Worm (Caenorhabditis elegans) whole organism, midembryonic: ENCODE results near the gene got-2.2.

Experiments
- T22C8.4 ChIP-seq: fragments of 200-800 bp; sonication (Bioruptor generic); IDR thresholded peaks from 2 replicates; pipeline ENCODE4 v1.3.6; 2022; ENCODE audit warnings: missing genetic modification characterization, missing compliant biosample characterization
- cog-1 ChIP-seq: sonication (generic microtip); optimal IDR thresholded peaks from 2 replicates; lab custom pipeline; 2016; ENCODE audit warnings: missing genetic modification characterization, missing compliant biosample characterization
- flt-1 ChIP-seq: fragments of 200-800 bp; sonication (Bioruptor generic); IDR thresholded peaks from 2 replicates; pipeline ENCODE4 v1.3.6; 2022; ENCODE audit warnings: missing genetic modification characterization, missing compliant biosample characterization
- klf-2 ChIP-seq: fragments of 200-800 bp; sonication (Bioruptor generic); conservative IDR thresholded peaks from 2 replicates; pipeline ENCODE4 v1.3.6; 2022; ENCODE audit warnings: missing genetic modification reagents, missing genetic modification characterization, missing compliant biosample characterization
- med-1 ChIP-seq: sonication (generic microtip); optimal IDR thresholded peaks from 2 replicates; lab custom pipeline; 2017; ENCODE audit warnings: missing genetic modification characterization, mild to moderate bottlenecking, missing compliant biosample characterization, antibody characterized with exemption, missing genetic modification reagents; ENCODE audit not compliant: insufficient read depth
- ref-1 ChIP-seq: fragments of 200-800 bp; sonication (Bioruptor generic); conservative IDR thresholded peaks from 2 replicates; pipeline ENCODE4 v1.3.6; 2022; ENCODE audit warnings: missing genetic modification reagents, missing genetic modification characterization, missing compliant biosample characterization
- tab-1 ChIP-seq: fragments of 200-800 bp; sonication (Bioruptor generic); IDR thresholded peaks from 2 replicates; pipeline ENCODE4 v1.3.6; 2022; ENCODE audit warnings: missing genetic modification characterization, missing compliant biosample characterization
- ztf-23 ChIP-seq: fragments of 200-800 bp; sonication (Bioruptor generic); IDR thresholded peaks from 2 replicates; pipeline ENCODE4 v1.3.6; 2022; ENCODE audit warnings: missing genetic modification reagents, missing genetic modification characterization, missing compliant biosample characterization
- ztf-29 ChIP-seq: fragments of 200-800 bp; sonication (Bioruptor generic); IDR thresholded peaks from 2 replicates; pipeline ENCODE4 v1.3.6; 2022; ENCODE audit warnings: missing genetic modification reagents, missing genetic modification characterization, missing compliant biosample characterization

The got-2.2 gene

DNA sequence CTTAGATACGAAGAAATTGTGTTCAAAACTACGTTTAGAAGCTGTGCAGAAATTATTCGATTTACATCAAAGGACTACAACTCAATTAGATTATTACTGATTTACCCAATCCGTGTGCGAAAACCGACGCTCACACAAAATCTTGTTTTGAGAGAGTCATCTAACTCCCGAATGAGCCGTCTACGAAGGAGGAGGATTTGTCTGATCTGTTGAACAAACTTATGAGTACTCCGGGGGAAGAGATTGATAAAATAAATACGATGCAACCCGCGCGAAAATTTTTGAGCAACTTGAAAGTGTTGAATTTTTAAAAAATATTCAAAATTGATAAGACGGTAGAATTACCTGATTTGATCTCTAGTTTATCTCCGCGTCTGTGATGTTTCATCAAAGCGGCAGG, 10.5 kb downstream of the got-2.2 start:
- TF ChIP-seq ztf-29 (GFP tag; lab: Robert Waterston, UW) = no peak
- 0 out of 2 replicates have a peak, but pooled peaks have one; percentile 18 for TF ChIP-seq tab-1 (GFP tag; lab: Robert Waterston, UW)

DNA sequence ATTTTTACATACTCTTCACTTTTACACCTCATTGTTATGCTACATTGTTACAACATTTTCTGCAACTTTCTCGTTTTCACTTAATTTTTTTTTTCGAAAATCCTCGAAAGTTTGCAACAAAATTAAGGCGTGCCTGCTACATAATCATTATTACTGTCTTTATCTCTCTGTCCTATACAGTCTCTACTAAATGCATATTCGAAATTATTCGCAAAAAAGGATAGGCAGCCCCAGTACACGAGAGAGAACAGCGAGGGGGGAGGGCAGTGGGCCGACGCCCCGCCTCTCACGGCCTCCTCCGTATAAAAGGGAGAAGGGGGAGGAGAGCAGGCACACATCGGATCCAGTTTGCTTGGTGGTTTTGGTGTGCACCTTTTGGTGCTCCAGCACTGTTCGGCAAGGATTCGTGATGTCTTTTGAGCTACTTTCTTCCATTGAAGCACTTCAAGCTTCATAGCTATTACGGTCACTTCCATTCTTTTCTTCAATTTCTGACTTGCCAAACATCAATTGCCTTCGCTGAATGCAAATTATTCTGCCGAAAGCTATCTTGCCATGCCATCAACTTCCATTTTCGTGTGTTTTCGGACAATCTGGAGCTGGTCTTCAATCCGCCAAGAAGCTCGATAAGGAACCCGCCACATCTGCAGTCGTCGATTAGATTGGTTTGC, 11.3 kb downstream of the got-2.2 start:
- TF ChIP-seq flt-1 (GFP tag; lab: Robert Waterston, UW) (peak; percentile 36; the same call in 1 of the 2 replicates), med-1 (GFP tag; lab: Kevin White, UChicago) (no peak), cog-1 (peak; percentile 10)

DNA sequence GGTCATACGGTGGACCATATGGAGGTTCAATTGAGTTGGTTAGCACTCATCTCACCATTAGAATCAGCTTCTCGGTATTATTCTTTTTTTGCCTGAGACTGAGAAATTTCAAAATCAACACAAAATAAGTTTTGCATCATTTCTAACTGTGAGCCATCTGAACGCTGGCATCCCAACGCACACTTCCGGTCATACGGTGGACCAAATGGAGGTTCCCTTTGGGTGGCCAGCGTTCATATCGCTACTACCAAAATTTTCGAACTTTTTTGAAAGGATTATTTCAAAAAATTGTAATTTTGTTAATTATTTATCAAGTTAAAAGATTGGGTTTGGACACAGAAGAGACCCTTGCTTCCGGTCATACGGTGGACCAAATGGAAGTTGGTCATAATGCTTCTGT, 12.0 kb downstream of the got-2.2 start:
- TF ChIP-seq ztf-23 (GFP tag; lab: Robert Waterston, UW) (no peak), klf-2 (GFP tag; lab: Robert Waterston, UW) (no peak), cog-1 (no peak)

DNA sequence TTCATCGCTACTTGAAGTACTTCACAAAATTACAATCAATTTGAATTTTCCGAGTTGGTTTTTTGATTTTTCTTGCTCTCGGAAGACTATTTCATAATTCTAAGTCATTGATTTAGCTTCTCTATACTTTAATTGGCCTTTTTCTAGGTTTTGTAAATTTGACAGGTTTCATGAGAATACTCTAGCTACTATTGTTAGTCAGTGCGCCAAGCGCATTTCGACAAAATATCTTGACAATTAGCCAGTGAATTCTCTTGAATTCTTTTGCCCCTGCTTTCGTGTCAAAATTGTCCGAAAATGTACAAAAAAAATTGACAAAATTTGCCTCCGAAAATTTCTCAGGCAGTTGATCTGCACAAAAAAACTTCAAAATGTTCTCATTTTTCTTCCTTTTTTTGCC, 12.4 kb downstream of the got-2.2 start:
- TF ChIP-seq cog-1 (no peak), ztf-29 (GFP tag; lab: Robert Waterston, UW) (no peak), ztf-23 (GFP tag; lab: Robert Waterston, UW) (no peak), med-1 (GFP tag; lab: Kevin White, UChicago) (no peak), T22C8.4 (GFP tag; lab: Robert Waterston, UW) (no peak), ref-1 (GFP tag; lab: Robert Waterston, UW) (no peak), flt-1 (GFP tag; lab: Robert Waterston, UW) (no peak; the same call in 1 of the 2 replicates), klf-2 (GFP tag; lab: Robert Waterston, UW) (no peak), tab-1 (GFP tag; lab: Robert Waterston, UW) (no peak)

DNA sequence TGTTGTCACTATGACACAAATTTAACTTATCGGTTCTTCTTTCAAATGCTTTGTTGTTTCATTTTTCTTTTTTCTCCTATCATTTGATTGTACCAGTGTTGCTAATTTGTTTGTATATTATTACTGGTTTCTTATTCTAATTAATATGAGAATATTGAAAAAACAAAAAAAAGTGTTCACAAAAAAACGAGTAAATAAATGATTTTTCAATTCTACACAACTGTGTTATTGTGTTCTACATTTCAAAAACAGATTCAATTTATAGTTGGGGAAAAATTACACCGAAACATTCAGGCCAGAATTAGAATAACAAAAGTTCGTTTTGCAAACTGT, 12.7 kb downstream of the got-2.2 start:
- no peak for TF ChIP-seq med-1 (GFP tag; lab: Kevin White, UChicago)
- no peak for TF ChIP-seq ref-1 (GFP tag; lab: Robert Waterston, UW)
- no peak for TF ChIP-seq ztf-29 (GFP tag; lab: Robert Waterston, UW)
- no peak for TF ChIP-seq cog-1
- no peak for TF ChIP-seq klf-2 (GFP tag; lab: Robert Waterston, UW)

DNA sequence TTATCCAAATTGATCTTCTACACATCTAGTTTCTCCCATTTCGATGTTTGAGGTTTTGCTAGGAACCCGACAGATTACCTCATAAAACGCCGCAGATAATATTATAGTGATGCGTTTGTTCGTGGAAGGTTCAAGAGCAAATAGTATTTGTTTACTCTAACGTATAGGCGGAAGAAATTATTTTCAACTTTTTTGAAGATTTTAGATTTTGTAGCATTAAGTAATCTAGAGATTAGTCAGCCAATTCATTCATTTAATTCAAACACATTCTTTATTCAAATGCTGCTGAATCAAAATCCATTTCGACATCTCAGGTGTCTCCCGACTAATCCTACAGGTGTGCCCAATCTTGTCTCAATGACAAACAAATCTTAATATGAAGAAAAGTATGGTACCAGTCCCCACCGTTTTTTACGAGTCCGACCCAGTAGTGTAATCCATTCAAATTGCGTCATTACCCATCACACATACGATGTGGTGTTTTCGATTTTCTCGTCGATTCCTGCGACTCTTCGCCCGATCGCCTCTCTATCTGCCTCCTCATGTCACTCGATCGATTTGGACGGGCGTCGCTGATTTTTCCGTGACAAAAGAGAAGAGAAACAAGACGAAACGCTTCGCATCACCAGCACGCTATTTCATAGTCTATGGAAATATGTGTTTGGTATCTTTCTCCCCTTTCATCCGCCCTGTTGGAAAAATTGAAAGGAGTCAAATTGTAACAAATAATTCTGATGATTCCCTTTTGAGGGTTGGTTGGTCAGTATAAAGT, 13.3 kb downstream of the got-2.2 start:
- peak; percentile 31; the same call in 1 of the 2 replicates for TF ChIP-seq T22C8.4 (GFP tag; lab: Robert Waterston, UW)
- TF ChIP-seq tab-1 (GFP tag; lab: Robert Waterston, UW) = peak; percentile 47; the same call in 1 of the 2 replicates
- peak; percentile 53; the same call in 1 of the 2 replicates for TF ChIP-seq flt-1 (GFP tag; lab: Robert Waterston, UW)
- TF ChIP-seq ztf-23 (GFP tag; lab: Robert Waterston, UW) = no peak
- TF ChIP-seq cog-1 = peak; percentile 16

DNA sequence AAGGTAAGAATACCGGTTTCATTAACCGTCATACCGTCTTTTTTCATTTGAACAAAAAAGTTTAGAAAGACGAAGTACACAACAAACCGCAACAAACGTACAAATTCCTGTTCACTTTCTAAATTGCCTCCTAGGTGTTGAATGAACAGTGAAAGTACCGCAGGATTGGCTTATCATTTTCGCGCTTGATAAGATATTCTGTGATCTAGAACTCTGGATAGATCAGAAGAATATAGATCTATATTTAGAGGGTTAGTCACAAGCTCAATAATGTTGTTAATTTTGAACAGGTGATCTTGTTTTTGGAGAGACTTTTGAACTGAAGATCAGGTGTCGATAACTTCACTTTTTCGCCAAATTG, 13.9 kb downstream of the got-2.2 start:
- TF ChIP-seq T22C8.4 (GFP tag; lab: Robert Waterston, UW) (no peak), med-1 (GFP tag; lab: Kevin White, UChicago) (no peak), flt-1 (GFP tag; lab: Robert Waterston, UW) (no peak), klf-2 (GFP tag; lab: Robert Waterston, UW) (no peak), ref-1 (GFP tag; lab: Robert Waterston, UW) (no peak), ztf-23 (GFP tag; lab: Robert Waterston, UW) (no peak), tab-1 (GFP tag; lab: Robert Waterston, UW) (no peak), ztf-29 (GFP tag; lab: Robert Waterston, UW) (no peak), cog-1 (no peak)

DNA sequence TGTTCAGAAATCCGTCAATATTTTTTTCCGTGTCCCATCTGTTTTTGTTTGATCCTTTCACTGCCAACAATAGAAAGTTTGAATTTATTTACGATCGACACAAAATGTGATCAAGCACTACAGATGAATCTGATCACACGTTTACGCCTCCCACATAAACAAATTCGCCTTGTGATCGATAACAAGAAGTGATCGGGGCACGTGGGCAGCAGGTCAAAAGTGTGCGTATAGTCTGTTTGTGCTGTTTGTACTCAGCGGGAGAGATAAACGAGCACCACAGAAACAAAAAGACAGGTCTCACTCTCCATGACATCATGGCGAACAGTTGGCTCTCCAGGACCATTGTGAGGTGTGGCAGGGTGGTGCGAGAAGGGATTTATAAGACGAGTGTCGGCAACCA, 14.8 kb downstream of the got-2.2 start:
- no peak for TF ChIP-seq ref-1 (GFP tag; lab: Robert Waterston, UW)
- TF ChIP-seq flt-1 (GFP tag; lab: Robert Waterston, UW) = 0 out of 2 replicates have a peak, but pooled peaks have one; percentile 60
- no peak for TF ChIP-seq ztf-23 (GFP tag; lab: Robert Waterston, UW)
- no peak for TF ChIP-seq ztf-29 (GFP tag; lab: Robert Waterston, UW)
- TF ChIP-seq T22C8.4 (GFP tag; lab: Robert Waterston, UW) = no peak
- no peak for TF ChIP-seq cog-1

DNA sequence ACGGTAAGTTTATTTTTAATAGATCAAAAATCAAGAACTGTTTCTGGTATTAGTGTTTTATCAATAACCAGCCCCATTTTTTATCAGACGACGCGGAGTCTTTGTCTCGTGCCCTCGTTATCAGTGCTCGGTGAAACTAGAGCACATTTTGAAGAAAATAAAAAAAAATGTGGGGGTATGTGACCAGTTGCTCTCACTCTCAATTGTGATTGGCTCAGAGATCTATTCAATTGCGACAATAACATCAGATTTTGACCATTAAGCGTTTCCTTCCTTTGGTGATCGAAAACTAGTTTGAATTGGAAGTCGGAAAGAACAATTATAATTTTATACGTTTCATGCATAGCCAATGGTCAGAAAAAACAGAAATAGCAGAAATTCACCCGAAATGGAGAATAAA, 15.6 kb downstream of the got-2.2 start:
- no peak for TF ChIP-seq tab-1 (GFP tag; lab: Robert Waterston, UW)
- TF ChIP-seq ztf-29 (GFP tag; lab: Robert Waterston, UW) = no peak
- no peak for TF ChIP-seq klf-2 (GFP tag; lab: Robert Waterston, UW)
- no peak for TF ChIP-seq ref-1 (GFP tag; lab: Robert Waterston, UW)
- TF ChIP-seq med-1 (GFP tag; lab: Kevin White, UChicago) = no peak
- no peak for TF ChIP-seq cog-1
- no peak for TF ChIP-seq ztf-23 (GFP tag; lab: Robert Waterston, UW)
- TF ChIP-seq flt-1 (GFP tag; lab: Robert Waterston, UW) = no peak
- no peak for TF ChIP-seq T22C8.4 (GFP tag; lab: Robert Waterston, UW)

DNA sequence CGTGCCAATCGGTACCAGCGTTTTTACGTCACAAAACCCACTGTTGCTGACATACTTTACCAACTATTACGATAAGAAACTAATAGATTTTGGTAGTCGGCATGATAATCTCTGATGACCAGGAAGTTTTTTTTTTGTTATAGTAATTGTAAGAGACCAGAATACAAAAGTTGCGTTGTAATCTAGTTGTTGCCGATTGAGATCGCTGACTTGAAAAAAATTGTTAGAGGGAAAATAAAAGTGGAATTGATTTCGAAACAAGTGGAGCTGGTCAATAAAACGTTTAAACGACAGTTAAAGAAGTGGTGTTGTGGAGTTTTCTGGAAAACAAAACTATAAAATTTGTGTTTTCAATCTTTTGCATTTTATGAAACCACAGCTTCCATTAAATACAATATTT, 16.2 kb downstream of the got-2.2 start:
- no peak for TF ChIP-seq tab-1 (GFP tag; lab: Robert Waterston, UW)
- TF ChIP-seq klf-2 (GFP tag; lab: Robert Waterston, UW) = no peak
- no peak for TF ChIP-seq flt-1 (GFP tag; lab: Robert Waterston, UW)
- no peak for TF ChIP-seq ztf-29 (GFP tag; lab: Robert Waterston, UW)
- TF ChIP-seq ref-1 (GFP tag; lab: Robert Waterston, UW) = no peak
- no peak for TF ChIP-seq T22C8.4 (GFP tag; lab: Robert Waterston, UW)
- TF ChIP-seq cog-1 = no peak
- no peak for TF ChIP-seq med-1 (GFP tag; lab: Kevin White, UChicago)
- TF ChIP-seq ztf-23 (GFP tag; lab: Robert Waterston, UW) = no peak
